Worm (Caenorhabditis elegans) whole organism, L1 larva: ENCODE data around the gene zhp-4.
A peak's percentile ranks its signal among the peaks of the same experiment; 100 is the strongest.

Source experiments
- C34B4.2 ChIP-seq: sonication (generic microtip); optimal IDR thresholded peaks from 2 replicates; lab custom pipeline; 2017; ENCODE audit warnings: mild to moderate bottlenecking, missing genetic modification characterization, missing compliant biosample characterization
- aha-1 ChIP-seq: fragments of 150-350 bp; optimal IDR thresholded peaks from 2 replicates; lab custom pipeline; 2014; ENCODE audit warnings: missing biosample characterization, missing genetic modification characterization
- aly-2 ChIP-seq: fragments of 150-350 bp; optimal IDR thresholded peaks from 2 replicates; lab custom pipeline; 2014; ENCODE audit warnings: missing biosample characterization, missing genetic modification characterization
- ama-1 ChIP-seq: fragments of 150-350 bp; optimal IDR thresholded peaks from 2 replicates; lab custom pipeline; 2014
- blmp-1 ChIP-seq: fragments of 150-350 bp; optimal IDR thresholded peaks from 2 replicates; lab custom pipeline; 2014; ENCODE audit warnings: missing biosample characterization, missing genetic modification characterization
- ceh-82 ChIP-seq, 3 experiments: fragments of 150-350 bp in 1 of 3; sonication (generic microtip) in 2 of 3; optimal IDR thresholded peaks; 2 replicates each; lab custom pipeline; 2014 to 2017; ENCODE audit warnings: missing biosample characterization in 3 of 3, missing genetic modification characterization in 3 of 3
- ceh-88 ChIP-seq: fragments of 200-800 bp; sonication (Bioruptor generic); IDR thresholded peaks from 2 replicates; pipeline ENCODE4 v1.3.6; 2022; ENCODE audit warnings: missing genetic modification characterization, missing compliant biosample characterization
- ces-1 ChIP-seq: fragments of 150-350 bp; optimal IDR thresholded peaks from 2 replicates; lab custom pipeline; 2014; ENCODE audit warnings: missing biosample characterization, missing genetic modification reagents, missing genetic modification characterization
- dsc-1 ChIP-seq: sonication (generic microtip); optimal IDR thresholded peaks from 2 replicates; lab custom pipeline; 2016; ENCODE audit warnings: mild to moderate bottlenecking, missing genetic modification characterization, missing compliant biosample characterization
- efl-1 ChIP-seq, 4 experiments: fragments of 150-350 bp; optimal IDR thresholded peaks in 3 of 4; peaks in 1 of 4; 1 replicate in 1 of 4; 2 replicates in 3 of 4; lab custom pipeline; 2014; ENCODE audit warnings: missing biosample characterization in 2 of 4, missing genetic modification characterization in 2 of 4, missing genetic modification reagents in 2 of 4
- efl-3 ChIP-seq: fragments of 200-800 bp; sonication (Bioruptor generic); optimal IDR thresholded peaks from 2 replicates; lab custom pipeline; 2018; ENCODE audit warnings: mild to moderate bottlenecking, missing genetic modification characterization, missing compliant biosample characterization
- egl-27 ChIP-seq, 2 experiments: fragments of 150-350 bp in 1 of 2; sonication (generic microtip); optimal IDR thresholded peaks; 3 replicates each; lab custom pipeline; 2017 to 2018; ENCODE audit warnings: missing biosample characterization in 2 of 2, missing genetic modification characterization in 2 of 2, missing genetic modification reagents in 2 of 2
- ets-5 ChIP-seq: fragments of 200-800 bp; sonication (Bioruptor generic); IDR thresholded peaks from 2 replicates; pipeline ENCODE4 v1.3.6; 2022; ENCODE audit warnings: missing genetic modification characterization, missing compliant biosample characterization
- fkh-10 ChIP-seq: sonication (generic microtip); optimal IDR thresholded peaks from 2 replicates; lab custom pipeline; 2017; ENCODE audit warnings: missing biosample characterization, missing genetic modification reagents, missing genetic modification characterization
- fkh-8 ChIP-seq: sonication (generic microtip); optimal IDR thresholded peaks from 2 replicates; lab custom pipeline; 2016; ENCODE audit warnings: mild to moderate bottlenecking, missing genetic modification characterization, missing compliant biosample characterization
- fos-1 ChIP-seq: fragments of 150-350 bp; optimal IDR thresholded peaks from 2 replicates; lab custom pipeline; 2014; ENCODE audit warnings: missing biosample characterization, missing genetic modification characterization
- grh-1 ChIP-seq: fragments of 200-800 bp; sonication (Bioruptor generic); IDR thresholded peaks from 2 replicates; pipeline ENCODE4 v1.3.6; 2022; ENCODE audit warnings: missing genetic modification reagents, missing genetic modification characterization, missing compliant biosample characterization
- hlh-17 ChIP-seq: fragments of 200-800 bp; sonication (Bioruptor generic); optimal IDR thresholded peaks from 2 replicates; lab custom pipeline; 2018; ENCODE audit warnings: missing genetic modification characterization, mild to moderate bottlenecking, missing compliant biosample characterization, moderate library complexity, borderline replicate concordance
- hlh-4 ChIP-seq: sonication (generic microtip); optimal IDR thresholded peaks from 2 replicates; lab custom pipeline; 2016; ENCODE audit warnings: mild to moderate bottlenecking, missing genetic modification characterization, missing compliant biosample characterization
- hpl-2 ChIP-seq: fragments of 150-350 bp; optimal IDR thresholded peaks from 2 replicates; lab custom pipeline; 2014; ENCODE audit warnings: missing biosample characterization, missing genetic modification reagents, missing genetic modification characterization
- isw-1 ChIP-seq: fragments of 200-800 bp; sonication (Bioruptor generic); IDR thresholded peaks from 2 replicates; pipeline ENCODE4 v1.3.6; 2022; ENCODE audit warnings: missing genetic modification characterization, missing compliant biosample characterization
- lin-13 ChIP-seq: fragments of 150-350 bp; optimal IDR thresholded peaks from 2 replicates; lab custom pipeline; 2014; ENCODE audit warnings: missing biosample characterization, missing genetic modification reagents, missing genetic modification characterization
- lin-14 ChIP-seq: fragments of 200-800 bp; sonication (Bioruptor generic); optimal IDR thresholded peaks from 2 replicates; lab custom pipeline; 2018; ENCODE audit warnings: mild to moderate bottlenecking, missing genetic modification characterization, moderate library complexity, missing compliant biosample characterization
- lin-15B ChIP-seq: fragments of 150-350 bp; sonication (generic microtip); optimal IDR thresholded peaks from 3 replicates; lab custom pipeline; 2014; ENCODE audit warnings: missing biosample characterization, missing genetic modification characterization
- lin-35 ChIP-seq, 2 experiments: fragments of 150-350 bp; optimal IDR thresholded peaks; 2 replicates each; lab custom pipeline; 2014; ENCODE audit warnings: missing biosample characterization in 2 of 2, missing genetic modification characterization in 2 of 2, missing genetic modification reagents in 2 of 2
- lsy-2 ChIP-seq, 2 experiments: fragments of 150-350 bp; optimal IDR thresholded peaks; 2 replicates each; lab custom pipeline; 2014; ENCODE audit warnings: missing biosample characterization in 2 of 2, missing genetic modification characterization in 2 of 2
- mdl-1 ChIP-seq, 2 experiments: fragments of 150-350 bp; optimal IDR thresholded peaks; 2 replicates each; lab custom pipeline; 2014 to 2017; ENCODE audit warnings: missing biosample characterization in 2 of 2, missing genetic modification characterization in 2 of 2, inconsistent platforms in 1 of 2
- mef-2 ChIP-seq: fragments of 150-350 bp; optimal IDR thresholded peaks from 2 replicates; lab custom pipeline; 2014; ENCODE audit warnings: missing biosample characterization, missing genetic modification characterization
- mep-1 ChIP-seq: fragments of 150-350 bp; optimal IDR thresholded peaks from 2 replicates; lab custom pipeline; 2014; ENCODE audit warnings: missing biosample characterization, missing genetic modification characterization
- nhr-12 ChIP-seq: sonication (generic microtip); optimal IDR thresholded peaks from 2 replicates; lab custom pipeline; 2017; ENCODE audit warnings: missing biosample characterization, missing genetic modification characterization
- nhr-20 ChIP-seq: sonication (generic microtip); optimal IDR thresholded peaks from 2 replicates; lab custom pipeline; 2016; ENCODE audit warnings: mild to moderate bottlenecking, missing genetic modification characterization, missing compliant biosample characterization
- nhr-237 ChIP-seq: fragments of 150-350 bp; optimal IDR thresholded peaks from 2 replicates; lab custom pipeline; 2014; ENCODE audit warnings: missing biosample characterization, missing genetic modification characterization
- nhr-47 ChIP-seq: sonication (generic microtip); optimal IDR thresholded peaks from 2 replicates; lab custom pipeline; 2016; ENCODE audit warnings: mild to moderate bottlenecking, missing genetic modification characterization, moderate library complexity, missing compliant biosample characterization
- nhr-71 ChIP-seq: sonication (generic microtip); optimal IDR thresholded peaks from 2 replicates; lab custom pipeline; 2016; ENCODE audit warnings: mild to moderate bottlenecking, missing genetic modification characterization, moderate library complexity, missing compliant biosample characterization
- nhr-76 ChIP-seq: sonication (generic microtip); optimal IDR thresholded peaks from 2 replicates; lab custom pipeline; 2017; ENCODE audit warnings: missing biosample characterization, missing genetic modification characterization
- nhr-90 ChIP-seq: sonication (generic microtip); optimal IDR thresholded peaks from 2 replicates; lab custom pipeline; 2016; ENCODE audit warnings: mild to moderate bottlenecking, missing genetic modification characterization, missing compliant biosample characterization; ENCODE audit not compliant: poor library complexity
- pag-3 ChIP-seq: sonication (generic microtip); optimal IDR thresholded peaks from 2 replicates; lab custom pipeline; 2017; ENCODE audit warnings: missing genetic modification characterization, mild to moderate bottlenecking, missing compliant biosample characterization, antibody characterized with exemption, borderline replicate concordance; ENCODE audit not compliant: insufficient read depth
- pax-3 ChIP-seq: fragments of 200-800 bp; sonication (Bioruptor generic); optimal IDR thresholded peaks from 2 replicates; lab custom pipeline; 2018; ENCODE audit warnings: mild to moderate bottlenecking, missing genetic modification characterization, moderate library complexity, missing compliant biosample characterization
- pqm-1 ChIP-seq: sonication (generic microtip); optimal IDR thresholded peaks from 3 replicates; lab custom pipeline; 2017; ENCODE audit warnings: missing biosample characterization, missing genetic modification characterization
- skn-1 ChIP-seq: fragments of 150-350 bp; optimal IDR thresholded peaks from 2 replicates; lab custom pipeline; 2014; ENCODE audit warnings: missing biosample characterization, missing genetic modification characterization
- snpc-4 ChIP-seq: fragments of 150-350 bp; optimal IDR thresholded peaks from 2 replicates; lab custom pipeline; 2014; ENCODE audit warnings: missing biosample characterization, missing genetic modification characterization
- snu-23 ChIP-seq: sonication (generic microtip); optimal IDR thresholded peaks from 2 replicates; lab custom pipeline; 2016; ENCODE audit warnings: missing genetic modification characterization, missing compliant biosample characterization
- sox-4 ChIP-seq: sonication (generic microtip); optimal IDR thresholded peaks from 2 replicates; lab custom pipeline; 2016; ENCODE audit warnings: missing genetic modification characterization, missing compliant biosample characterization
- sptf-1 ChIP-seq: fragments of 150-350 bp; optimal IDR thresholded peaks from 2 replicates; lab custom pipeline; 2014; ENCODE audit warnings: missing biosample characterization, missing genetic modification characterization
- sup-37 ChIP-seq: fragments of 200-800 bp; sonication (Bioruptor generic); optimal IDR thresholded peaks from 2 replicates; lab custom pipeline; 2018; ENCODE audit warnings: mild to moderate bottlenecking, missing genetic modification characterization, missing compliant biosample characterization
- swsn-7 ChIP-seq: sonication (generic microtip); optimal IDR thresholded peaks from 2 replicates; lab custom pipeline; 2016; ENCODE audit warnings: missing genetic modification characterization, missing compliant biosample characterization
- unc-130 ChIP-seq: fragments of 150-350 bp; optimal IDR thresholded peaks from 2 replicates; lab custom pipeline; 2017; ENCODE audit warnings: missing biosample characterization, missing genetic modification characterization, inconsistent platforms
- unc-30 ChIP-seq: sonication (generic microtip); optimal IDR thresholded peaks from 2 replicates; lab custom pipeline; 2017; ENCODE audit warnings: missing biosample characterization, missing genetic modification characterization
- unc-86 ChIP-seq: sonication (generic microtip); optimal IDR thresholded peaks from 2 replicates; lab custom pipeline; 2016; ENCODE audit warnings: missing genetic modification characterization, missing compliant biosample characterization
- unc-98 ChIP-seq: fragments of 200-800 bp; sonication (Bioruptor generic); IDR thresholded peaks from 2 replicates; pipeline ENCODE4 v1.3.6; 2022; ENCODE audit warnings: missing genetic modification characterization, missing compliant biosample characterization
- xbp-1 ChIP-seq: sonication (generic microtip); optimal IDR thresholded peaks from 2 replicates; lab custom pipeline; 2016; ENCODE audit warnings: missing genetic modification characterization, missing compliant biosample characterization
- zip-4 ChIP-seq: fragments of 200-800 bp; sonication (Bioruptor generic); optimal IDR thresholded peaks from 2 replicates; lab custom pipeline; 2018; ENCODE audit warnings: mild to moderate bottlenecking, missing genetic modification characterization, moderate library complexity, missing compliant biosample characterization
- ztf-11 ChIP-seq, 2 experiments: sonication (generic microtip); optimal IDR thresholded peaks; 2 replicates each; lab custom pipeline; 2016 to 2017; ENCODE audit warnings: missing genetic modification characterization in 2 of 2, missing biosample characterization in 1 of 2, missing compliant biosample characterization in 1 of 2
- ztf-4 ChIP-seq: fragments of 150-350 bp; optimal IDR thresholded peaks from 2 replicates; lab custom pipeline; 2014; ENCODE audit warnings: missing biosample characterization, missing genetic modification characterization

Gene zhp-4

DNA sequence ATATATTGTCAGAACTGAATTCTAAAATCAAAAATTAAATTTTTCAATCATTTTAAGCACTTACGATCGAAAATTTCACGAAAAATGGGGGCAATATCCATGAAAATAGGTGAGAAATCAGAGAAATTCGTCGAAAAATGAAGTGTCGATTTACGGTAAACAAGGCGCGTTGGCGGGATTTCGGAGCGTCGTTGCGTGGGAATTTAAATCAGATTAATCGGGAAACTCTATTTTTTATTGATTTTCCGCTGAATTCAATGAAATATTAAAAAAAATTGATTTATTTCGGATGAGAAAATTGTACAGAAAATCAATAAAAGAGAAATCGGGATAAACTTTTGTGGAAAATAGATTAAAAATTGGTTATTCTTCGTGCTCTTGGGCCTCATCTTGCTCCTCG lies 17.7 kb upstream of the zhp-4 start, which contains the start of gene Y39B6A.13:
Gene Y39B6A.13 (minus strand): TSS at position 166 of the 400 bp plus-strand sequence.
- TF ChIP-seq grh-1 (no peak), unc-130 (no peak), egl-27 (tag; optimal IDR thresholded peaks at IDR 0.05; lab: Kevin White, UChicago) (no peak), ama-1 (lab: Kevin White, UChicago) (no peak), ets-5 (GFP tag; lab: Robert Waterston, UW) (no peak), mef-2 (tag; lab: Kevin White, UChicago) (no peak), nhr-47 (tag; lab: Kevin White, UChicago) (peak; percentile 64), hlh-17 (GFP tag; lab: Kevin White, UChicago) (no peak), mep-1 (tag; lab: Kevin White, UChicago) (peak; percentile 9), fkh-10 (GFP tag; lab: Kevin White, UChicago) (no peak), nhr-90 (no peak), lin-15B (tag; lab: Kevin White, UChicago) (no peak), hlh-4 (tag; lab: Kevin White, UChicago) (no peak), ztf-4 (tag; lab: Kevin White, UChicago) (no peak), swsn-7 (tag; lab: Kevin White, UChicago) (peak; percentile 48), sptf-1 (tag; lab: Kevin White, UChicago) (no peak), nhr-12 (tag; lab: Kevin White, UChicago) (no peak), ceh-82 (tag; optimal IDR thresholded peaks at IDR 0.05; lab: Kevin White, UChicago) (peak in 2 of 3 experiments; percentile 23 to 39), aha-1 (tag; lab: Kevin White, UChicago) (no peak), nhr-71 (tag; lab: Kevin White, UChicago) (no peak), lin-35 (GFP tag; optimal IDR thresholded peaks at IDR 0.05; lab: Kevin White, UChicago) (peak; percentile 77 to 88), aly-2 (tag; lab: Kevin White, UChicago) (no peak), skn-1 (peak; percentile 39), nhr-76 (tag; lab: Kevin White, UChicago) (no peak), mdl-1 (tag; optimal IDR thresholded peaks at IDR 0.05; lab: Kevin White, UChicago) (no peak), sup-37 (no peak), unc-86 (tag; lab: Kevin White, UChicago) (peak; percentile 12), nhr-237 (no peak), pag-3 (no peak), snpc-4 (no peak), unc-30 (tag; lab: Kevin White, UChicago) (no peak), lin-13 (GFP tag; lab: Kevin White, UChicago) (no peak), fos-1 (no peak), nhr-20 (tag; lab: Kevin White, UChicago) (peak; percentile 13), sox-4 (no peak), xbp-1 (tag; lab: Kevin White, UChicago) (peak; percentile 42), lin-14 (no peak), isw-1 (GFP tag; lab: Robert Waterston, UW) (peak; percentile 20; the same call in 1 of the 2 replicates), snu-23 (GFP tag; lab: Kevin White, UChicago) (peak; percentile 64), lsy-2 (tag; optimal IDR thresholded peaks at IDR 0.05; lab: Kevin White, UChicago) (peak; percentile 52 to 58), unc-98 (no peak), dsc-1 (tag; lab: Kevin White, UChicago) (no peak), efl-1 (optimal IDR thresholded peaks at IDR 0.05; lab: Kevin White, UChicago) (peak; percentile 41 to 89), efl-1 (GFP tag; optimal IDR thresholded peaks at IDR 0.05 in 1 of 2; lab: Kevin White, UChicago) (peak; percentile 89 to 99), blmp-1 (no peak), ztf-11 (tag; optimal IDR thresholded peaks at IDR 0.05; lab: Kevin White, UChicago) (no peak), ceh-88 (GFP tag; lab: Robert Waterston, UW) (no peak), pqm-1 (no peak), hpl-2 (GFP tag; lab: Kevin White, UChicago) (no peak), C34B4.2 (tag; lab: Kevin White, UChicago) (no peak), ces-1 (GFP tag; lab: Kevin White, UChicago) (no peak), efl-3 (no peak), pax-3 (tag; lab: Kevin White, UChicago) (no peak), zip-4 (no peak), fkh-8 (tag; lab: Kevin White, UChicago) (peak; percentile 27)
